Worm (Caenorhabditis elegans) whole organism, L4 larva: ENCODE results near the gene srx-14.

Experiments
- F10B5.3 ChIP-seq: sonication (generic microtip); optimal IDR thresholded peaks from 2 replicates; lab custom pipeline; 2016; ENCODE audit warnings: mild to moderate bottlenecking, missing genetic modification characterization, missing compliant biosample characterization
- F37D6.2 ChIP-seq: sonication (generic microtip); optimal IDR thresholded peaks from 2 replicates; lab custom pipeline; 2016; ENCODE audit warnings: mild to moderate bottlenecking, missing genetic modification characterization, missing compliant biosample characterization
- F44E2.7 ChIP-seq: fragments of 200-800 bp; sonication (Bioruptor generic); IDR thresholded peaks from 2 replicates; pipeline ENCODE4 v2.1.2; 2022; ENCODE audit warnings: missing genetic modification characterization, missing compliant biosample characterization
- R02D3.7 ChIP-seq: fragments of 150-350 bp; sonication (generic microtip); optimal IDR thresholded peaks from 3 replicates; lab custom pipeline; 2014; ENCODE audit warnings: missing biosample characterization, missing genetic modification characterization
- T20F7.1 ChIP-seq: fragments of 200-800 bp; sonication (Bioruptor generic); optimal IDR thresholded peaks from 2 replicates; lab custom pipeline; 2018; ENCODE audit warnings: mild to moderate bottlenecking, missing genetic modification characterization, missing compliant biosample characterization
- T26A8.4 ChIP-seq: fragments of 200-800 bp; sonication (Bioruptor generic); IDR thresholded peaks from 2 replicates; pipeline ENCODE4 v1.3.6; 2022; ENCODE audit warnings: missing genetic modification characterization, missing compliant biosample characterization
- Y5F2A.4 ChIP-seq: fragments of 200-800 bp; sonication (Bioruptor generic); optimal IDR thresholded peaks from 2 replicates; lab custom pipeline; 2018; ENCODE audit warnings: mild to moderate bottlenecking, missing genetic modification characterization, missing compliant biosample characterization
- ZK546.5 ChIP-seq, 2 experiments: sonication (generic microtip); optimal IDR thresholded peaks; 2 replicates each; lab custom pipeline; 2017; ENCODE audit warnings: missing biosample characterization in 2 of 2, missing genetic modification characterization in 2 of 2
- ama-1 ChIP-seq: fragments of 150-350 bp; optimal IDR thresholded peaks from 2 replicates; lab custom pipeline; 2014; ENCODE audit warnings: inconsistent platforms, mixed read lengths
- arid-1 ChIP-seq: fragments of 200-800 bp; sonication (Bioruptor generic); conservative IDR thresholded peaks from 2 replicates; pipeline ENCODE4 v1.3.6; 2022; ENCODE audit warnings: missing genetic modification reagents, missing genetic modification characterization, missing compliant biosample characterization
- ceh-20 ChIP-seq: fragments of 200-800 bp; sonication (Bioruptor generic); IDR thresholded peaks from 2 replicates; pipeline ENCODE4 v1.3.6; 2022; ENCODE audit warnings: missing genetic modification reagents, missing genetic modification characterization, missing compliant biosample characterization
- ceh-28 ChIP-seq: fragments of 150-350 bp; optimal IDR thresholded peaks from 2 replicates; lab custom pipeline; 2014; ENCODE audit warnings: missing biosample characterization, missing genetic modification reagents, missing genetic modification characterization
- ceh-82 ChIP-seq: sonication (generic microtip); optimal IDR thresholded peaks from 2 replicates; lab custom pipeline; 2017; ENCODE audit warnings: missing biosample characterization, missing genetic modification characterization
- ces-1 ChIP-seq: fragments of 150-350 bp; sonication (generic microtip); optimal IDR thresholded peaks from 4 replicates; lab custom pipeline; 2014; ENCODE audit warnings: missing biosample characterization, missing genetic modification reagents, missing genetic modification characterization
- daf-16 ChIP-seq, 3 experiments: sonication (generic microtip); optimal IDR thresholded peaks; 2 replicates each; lab custom pipeline; 2016 to 2017; ENCODE audit warnings: missing genetic modification characterization in 3 of 3, missing genetic modification reagents in 3 of 3, mild to moderate bottlenecking in 2 of 3, missing compliant biosample characterization in 2 of 3, missing biosample characterization in 1 of 3, moderate library complexity in 1 of 3
- daf-19 ChIP-seq: fragments of 200-800 bp; sonication (Bioruptor generic); conservative IDR thresholded peaks from 2 replicates; pipeline ENCODE4 v1.3.6; 2022; ENCODE audit warnings: missing genetic modification characterization, missing compliant biosample characterization
- dmd-8 ChIP-seq: fragments of 200-800 bp; sonication (Bioruptor generic); IDR thresholded peaks from 2 replicates; pipeline ENCODE4 v1.3.6; 2022; ENCODE audit warnings: missing genetic modification characterization, missing compliant biosample characterization
- dmd-9 ChIP-seq: fragments of 200-800 bp; sonication (Bioruptor generic); IDR thresholded peaks from 2 replicates; pipeline ENCODE4 v1.3.6; 2022; ENCODE audit warnings: missing genetic modification reagents, missing genetic modification characterization, missing compliant biosample characterization
- dve-1 ChIP-seq: sonication (generic microtip); optimal IDR thresholded peaks from 2 replicates; lab custom pipeline; 2017; ENCODE audit warnings: antibody characterized with exemption, mild to moderate bottlenecking, missing genetic modification characterization, missing compliant biosample characterization; ENCODE audit not compliant: insufficient read depth
- gei-8 ChIP-seq: fragments of 200-800 bp; sonication (Bioruptor generic); optimal IDR thresholded peaks from 2 replicates; lab custom pipeline; 2018; ENCODE audit warnings: mild to moderate bottlenecking, missing genetic modification characterization, missing compliant biosample characterization
- hif-1 ChIP-seq, 2 experiments: sonication (generic microtip); optimal IDR thresholded peaks; 2 replicates each; lab custom pipeline; 2016 to 2017; ENCODE audit warnings: missing compliant biosample characterization in 2 of 2, missing genetic modification characterization in 2 of 2, missing genetic modification reagents in 2 of 2, missing genotype in 2 of 2, mild to moderate bottlenecking in 1 of 2
- hlh-11 ChIP-seq: fragments of 200-800 bp; sonication (Bioruptor generic); optimal IDR thresholded peaks from 2 replicates; lab custom pipeline; 2018; ENCODE audit warnings: mild to moderate bottlenecking, missing genetic modification characterization, missing compliant biosample characterization
- hlh-30 ChIP-seq: sonication (generic microtip); optimal IDR thresholded peaks from 2 replicates; lab custom pipeline; 2017; ENCODE audit warnings: antibody characterized with exemption, mild to moderate bottlenecking, missing genetic modification characterization, missing compliant biosample characterization; ENCODE audit not compliant: insufficient read depth
- hmg-1.1 ChIP-seq: fragments of 200-800 bp; sonication (Bioruptor generic); IDR thresholded peaks from 2 replicates; pipeline ENCODE4 v1.3.6; 2022; ENCODE audit warnings: missing genetic modification reagents, missing genetic modification characterization, missing compliant biosample characterization
- lim-7 ChIP-seq: fragments of 200-800 bp; sonication (Bioruptor generic); IDR thresholded peaks from 2 replicates; pipeline ENCODE4 v1.3.6; 2022; ENCODE audit warnings: missing genetic modification characterization, missing compliant biosample characterization
- lin-13 ChIP-seq: fragments of 150-350 bp; optimal IDR thresholded peaks from 2 replicates; lab custom pipeline; 2014; ENCODE audit warnings: missing biosample characterization, missing genetic modification reagents, missing genetic modification characterization
- lin-15B ChIP-seq: fragments of 150-350 bp; sonication (generic microtip); optimal IDR thresholded peaks from 3 replicates; lab custom pipeline; 2014; ENCODE audit warnings: missing biosample characterization, missing genetic modification characterization
- lir-3 ChIP-seq: sonication (generic microtip); optimal IDR thresholded peaks from 2 replicates; lab custom pipeline; 2016; ENCODE audit warnings: mild to moderate bottlenecking, missing genetic modification characterization, missing compliant biosample characterization
- madf-5 ChIP-seq, 2 experiments: fragments of 200-800 bp; sonication (Bioruptor generic); IDR thresholded peaks; 2 replicates each; pipeline ENCODE4 v1.3.6; 2022; ENCODE audit warnings: missing compliant biosample characterization in 2 of 2, missing genetic modification characterization in 2 of 2
- mep-1 ChIP-seq: fragments of 150-350 bp; sonication (generic microtip); optimal IDR thresholded peaks from 3 replicates; lab custom pipeline; 2014; ENCODE audit warnings: missing biosample characterization, missing genetic modification characterization
- mes-2 ChIP-seq: sonication (generic microtip); optimal IDR thresholded peaks from 2 replicates; lab custom pipeline; 2016; ENCODE audit warnings: missing genotype, mild to moderate bottlenecking, missing genetic modification characterization, missing compliant biosample characterization; ENCODE audit not compliant: poor library complexity, severe bottlenecking
- nhr-10 ChIP-seq: fragments of 150-350 bp; optimal IDR thresholded peaks from 2 replicates; lab custom pipeline; 2014; ENCODE audit warnings: missing biosample characterization, missing genetic modification characterization
- nhr-111 ChIP-seq: fragments of 200-800 bp; sonication (Bioruptor generic); optimal IDR thresholded peaks from 2 replicates; lab custom pipeline; 2018; ENCODE audit warnings: mild to moderate bottlenecking, missing genetic modification characterization, missing compliant biosample characterization
- nhr-28 ChIP-seq: fragments of 150-350 bp; optimal IDR thresholded peaks from 2 replicates; lab custom pipeline; 2014; ENCODE audit warnings: missing biosample characterization, missing genetic modification characterization
- nhr-41 ChIP-seq: fragments of 200-800 bp; sonication (Bioruptor generic); IDR thresholded peaks from 2 replicates; pipeline ENCODE4 v1.3.6; 2022; ENCODE audit warnings: missing genetic modification reagents, missing genetic modification characterization, missing compliant biosample characterization
- nhr-77 ChIP-seq: fragments of 150-350 bp; optimal IDR thresholded peaks from 2 replicates; lab custom pipeline; 2014; ENCODE audit warnings: missing biosample characterization, missing genetic modification characterization
- php-3 ChIP-seq: fragments of 200-800 bp; sonication (Bioruptor generic); IDR thresholded peaks from 2 replicates; pipeline ENCODE4 v1.3.6; 2022; ENCODE audit warnings: missing genetic modification reagents, missing genetic modification characterization, missing compliant biosample characterization
- pqm-1 ChIP-seq: sonication (generic microtip); optimal IDR thresholded peaks from 2 replicates; lab custom pipeline; 2017; ENCODE audit warnings: missing biosample characterization, missing genetic modification characterization
- saeg-2 ChIP-seq: fragments of 200-800 bp; sonication (Bioruptor generic); IDR thresholded peaks from 2 replicates; pipeline ENCODE4 v1.3.6; 2022; ENCODE audit warnings: missing genetic modification reagents, missing genetic modification characterization, missing compliant biosample characterization
- skn-1 ChIP-seq: fragments of 150-350 bp; optimal IDR thresholded peaks from 2 replicates; lab custom pipeline; 2014; ENCODE audit warnings: missing biosample characterization, missing genetic modification characterization
- spr-3 ChIP-seq: fragments of 200-800 bp; sonication (Bioruptor generic); optimal IDR thresholded peaks from 2 replicates; lab custom pipeline; 2018; ENCODE audit warnings: mild to moderate bottlenecking, missing genetic modification characterization, missing compliant biosample characterization
- tag-97 ChIP-seq: fragments of 200-800 bp; sonication (Bioruptor generic); IDR thresholded peaks from 2 replicates; pipeline ENCODE4 v1.3.6; 2022; ENCODE audit warnings: missing genetic modification characterization, missing compliant biosample characterization
- zfp-2 ChIP-seq: sonication (generic microtip); optimal IDR thresholded peaks from 2 replicates; lab custom pipeline; 2016; ENCODE audit warnings: mild to moderate bottlenecking, missing genetic modification characterization, missing compliant biosample characterization
- zip-11 ChIP-seq: fragments of 200-800 bp; sonication (Bioruptor generic); IDR thresholded peaks from 2 replicates; pipeline ENCODE4 v1.3.6; 2022; ENCODE audit warnings: missing genetic modification characterization, missing compliant biosample characterization
- ztf-7 ChIP-seq: fragments of 150-350 bp; optimal IDR thresholded peaks from 2 replicates; lab custom pipeline; 2014; ENCODE audit warnings: missing biosample characterization, missing genetic modification characterization

The srx-14 gene

DNA sequence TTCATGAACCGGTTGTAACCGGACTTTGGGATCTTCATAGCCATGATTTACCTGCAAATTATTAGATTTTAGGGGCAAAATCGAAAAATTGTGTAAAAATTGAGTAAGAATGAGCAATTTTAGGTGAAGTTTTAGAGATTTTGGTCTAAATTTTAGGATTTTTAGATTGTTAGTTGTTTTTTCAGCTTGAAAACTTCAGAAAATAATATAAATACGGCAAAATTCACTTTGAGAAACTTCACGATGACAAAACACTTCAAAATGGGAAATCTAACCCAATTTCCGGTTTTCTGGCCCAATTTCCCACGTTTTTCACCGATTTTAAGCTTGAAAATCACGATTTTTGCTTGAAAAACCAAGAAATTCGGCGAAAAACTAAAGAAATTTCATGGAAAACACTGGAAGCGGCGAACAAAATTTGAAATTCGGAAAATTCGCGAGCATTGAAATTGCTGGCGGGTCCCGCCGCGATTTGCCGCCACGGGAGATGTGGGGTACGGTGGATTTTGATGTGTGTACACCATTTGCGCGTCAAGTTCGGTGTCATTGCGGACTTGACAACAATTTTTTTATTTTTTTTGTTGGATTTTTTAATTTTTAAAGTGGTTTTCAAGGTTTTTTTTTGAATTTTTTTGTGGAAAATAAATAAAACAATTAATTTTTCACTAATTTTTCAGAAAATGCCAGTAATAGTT lies 19.5 kb downstream of the srx-14 start, which contains the start of the genes cct-8 and Y55F3AR.2 (continued):
- no peak for TF ChIP-seq pqm-1 (tag; lab: Kevin White, UChicago)
- TF ChIP-seq tag-97 (GFP tag; lab: Robert Waterston, UW) = no peak
- TF ChIP-seq nhr-28 (tag; lab: Kevin White, UChicago) = peak; percentile 79
- peak; percentile 99 for TF ChIP-seq ceh-20 (GFP tag; lab: Robert Waterston, UW)
- no peak for TF ChIP-seq ceh-82 (tag; lab: Kevin White, UChicago)
- TF ChIP-seq mep-1 (tag; lab: Kevin White, UChicago) = peak; percentile 99
- TF ChIP-seq F37D6.2 (tag; lab: Kevin White, UChicago) = peak; percentile 94

DNA sequence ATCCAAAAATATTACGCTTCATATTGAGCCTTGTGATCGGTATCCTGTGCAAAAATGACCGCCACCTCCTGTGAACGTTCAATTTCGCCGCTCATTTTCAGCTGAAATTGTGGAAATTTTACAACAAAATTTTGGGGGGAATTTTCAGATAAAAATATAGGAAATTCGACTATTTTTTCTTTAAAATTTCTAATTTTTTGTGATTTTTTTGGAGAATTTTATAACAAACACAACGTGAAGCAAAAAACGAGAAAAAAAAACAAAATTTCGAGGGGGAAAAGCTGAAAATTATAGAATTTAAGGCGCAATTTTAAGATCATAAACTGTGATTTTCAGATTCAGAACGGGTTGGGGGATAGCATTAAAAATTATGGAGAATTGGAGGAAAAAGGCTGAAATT lies 26.6 kb downstream of the srx-14 start, which contains the start of gene csn-4:
TSS of gene csn-4 (minus strand) at position 101 of the 400 bp plus-strand sequence.
- peak; percentile 10 for TF ChIP-seq ama-1 (lab: Kevin White, UChicago)
- TF ChIP-seq ceh-82 (tag; lab: Kevin White, UChicago) = no peak
- peak; percentile 4 for TF ChIP-seq spr-3 (GFP tag; lab: Kevin White, UChicago)
- no peak for TF ChIP-seq nhr-41 (GFP tag; lab: Robert Waterston, UW)
- no peak for TF ChIP-seq dmd-8 (GFP tag; lab: Robert Waterston, UW)

DNA sequence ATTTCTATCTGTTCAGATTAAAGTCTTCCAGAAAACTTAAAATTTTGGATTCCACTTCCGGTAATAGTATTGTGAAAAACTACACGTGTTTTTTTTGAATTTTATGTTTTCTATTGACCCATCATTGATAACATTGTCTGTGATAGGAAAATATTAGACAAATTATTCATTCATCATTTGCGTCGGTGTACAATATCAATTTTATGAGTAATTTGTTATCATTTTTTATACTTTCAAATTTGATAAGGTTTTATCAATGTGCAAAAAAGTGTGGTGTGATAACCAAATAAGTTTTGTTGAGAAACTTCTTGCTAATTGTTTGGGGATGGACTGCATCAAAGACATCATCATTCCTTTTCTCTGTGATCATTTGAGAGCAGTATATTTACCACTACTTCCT lies 38.1 kb downstream of the srx-14 start:
- no peak for TF ChIP-seq ama-1 (lab: Kevin White, UChicago)
- no peak for TF ChIP-seq lin-15B
- no peak for TF ChIP-seq dmd-9 (GFP tag; lab: Robert Waterston, UW)
- no peak for TF ChIP-seq ces-1
- no peak for TF ChIP-seq R02D3.7
- no peak for TF ChIP-seq spr-3 (GFP tag; lab: Kevin White, UChicago)
- no peak for TF ChIP-seq zfp-2 (tag; lab: Kevin White, UChicago)
- TF ChIP-seq hlh-30 (tag; lab: Kevin White, UChicago) = no peak
- TF ChIP-seq madf-5 (GFP tag; IDR thresholded peaks at IDR 0.05; lab: Robert Waterston, UW) = no peak
- TF ChIP-seq gei-8 (GFP tag; lab: Kevin White, UChicago) = no peak
- TF ChIP-seq dve-1 (tag; lab: Kevin White, UChicago) = peak; percentile 12
- no peak for TF ChIP-seq nhr-111
- TF ChIP-seq mes-2 (tag; lab: Kevin White, UChicago) = no peak
- no peak for TF ChIP-seq nhr-10 (tag; lab: Kevin White, UChicago)
- TF ChIP-seq daf-19 = no peak
- no peak for TF ChIP-seq arid-1
- peak; percentile 40; the same call in 1 of the 2 replicates for TF ChIP-seq php-3 (GFP tag; lab: Robert Waterston, UW)
- peak; percentile 10 for TF ChIP-seq hlh-11 (tag; lab: Kevin White, UChicago)
- no peak for TF ChIP-seq T26A8.4 (GFP tag; lab: Robert Waterston, UW)
- no peak for TF ChIP-seq hmg-1.1 (GFP tag; lab: Robert Waterston, UW)
- no peak for TF ChIP-seq Y5F2A.4 (GFP tag; lab: Kevin White, UChicago)
- TF ChIP-seq saeg-2 (GFP tag; lab: Robert Waterston, UW) = no peak
- TF ChIP-seq ztf-7 (tag; lab: Kevin White, UChicago) = no peak
- TF ChIP-seq zip-11 (GFP tag; lab: Robert Waterston, UW) = no peak
- no peak for TF ChIP-seq ceh-82 (tag; lab: Kevin White, UChicago)
- TF ChIP-seq nhr-77 = peak; percentile 65
- no peak for TF ChIP-seq ZK546.5 (tag; optimal IDR thresholded peaks at IDR 0.05; lab: Kevin White, UChicago)
- TF ChIP-seq pqm-1 (tag; lab: Kevin White, UChicago) = peak; percentile 76
- TF ChIP-seq lin-13 = no peak
- no peak for TF ChIP-seq lim-7
- no peak for TF ChIP-seq ceh-28 (tag; lab: Kevin White, UChicago)
- no peak for TF ChIP-seq hif-1 (tag; optimal IDR thresholded peaks at IDR 0.05; lab: Kevin White, UChicago)
- TF ChIP-seq skn-1 (tag; lab: Kevin White, UChicago) = no peak
- no peak for TF ChIP-seq daf-16 (GFP tag; optimal IDR thresholded peaks at IDR 0.05; lab: Kevin White, UChicago)
- peak; percentile 17 for TF ChIP-seq daf-16 (tag; optimal IDR thresholded peaks at IDR 0.05; lab: Kevin White, UChicago)
- no peak for TF ChIP-seq lir-3 (tag; lab: Kevin White, UChicago)
- TF ChIP-seq T20F7.1 = no peak
- no peak for TF ChIP-seq F44E2.7 (GFP tag; lab: Robert Waterston, UW)
- no peak for TF ChIP-seq F10B5.3 (tag; lab: Kevin White, UChicago)
